Worm (Caenorhabditis elegans): ENCODE data around the gene M03F8.6.

- TF ChIP-seq ZK546.5 (tag; optimal IDR thresholded peaks at IDR 0.05) (no peak), lin-39 (tag; optimal IDR thresholded peaks at IDR 0.05) (no peak), R02D3.7 (tag; optimal IDR thresholded peaks at IDR 0.05) (no peak)
Observed at ce11 chrV:5996114-5996513, 41.5 kb upstream of the M03F8.6 start, which contains the start of gene cpg-4.
